Fruit fly (Drosophila melanogaster) S2 (cell line): ENCODE data around the gene CG13239.

Source experiments
- CG8478 ChIP-seq: fragments of >200 bp; optimal IDR thresholded peaks from 2 replicates; lab custom pipeline; 2018
- CTCF ChIP-seq, 2 experiments: fragments of >200 bp; optimal IDR thresholded peaks; 2 replicates each; lab custom pipeline; 2018

DNA sequence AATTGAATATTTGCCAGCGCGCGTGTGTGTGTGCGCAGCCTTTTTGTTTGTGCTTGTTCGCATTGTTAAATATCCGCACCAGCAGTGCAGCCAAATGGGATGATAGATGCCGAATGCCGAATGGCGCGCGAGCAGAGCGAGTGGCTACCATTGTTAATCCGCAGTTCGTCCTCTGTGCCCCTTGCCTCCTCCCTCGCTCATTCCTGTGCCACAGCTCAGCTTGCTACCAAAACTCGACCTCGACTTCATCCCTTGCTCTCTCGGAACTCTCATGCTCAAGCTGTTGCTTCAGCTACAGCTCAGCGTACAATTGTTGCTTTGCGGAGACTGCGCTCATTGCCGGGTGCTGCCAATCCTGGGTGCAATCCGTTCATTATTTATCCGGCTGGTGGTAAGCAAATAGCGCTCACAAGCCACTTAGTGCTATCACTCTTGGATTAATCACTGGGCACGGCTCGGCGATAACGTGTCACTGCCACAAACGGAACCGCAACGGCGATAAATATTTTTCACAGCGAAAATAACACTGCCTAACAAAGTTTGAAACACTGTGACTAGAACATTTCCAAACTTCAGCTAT, 48.8 kb downstream of the CG13239 start:
- TF ChIP-seq CTCF (optimal IDR thresholded peaks at IDR 0.05; lab: Kevin White, UChicago) (no peak), CG8478 (lab: Kevin White, UChicago) (no peak)
